Fruit fly (Drosophila melanogaster) Kc167 (cell line): Measurements from ENCODE around the gene caps.

ENCODE experiments used
- Myc ChIP-seq: fragments of >200 bp; optimal IDR thresholded peaks from 2 replicates; lab custom pipeline; 2017; ENCODE audit warnings: missing external identifiers
- Sin3A ChIP-seq: fragments of >200 bp; optimal IDR thresholded peaks from 2 replicates; lab custom pipeline; 2018; ENCODE audit warnings: missing external identifiers
- h ChIP-seq: fragments of >200 bp; optimal IDR thresholded peaks from 3 replicates; lab custom pipeline; 2018; ENCODE audit warnings: missing external identifiers
- insv ChIP-seq: fragments of >200 bp; optimal IDR thresholded peaks from 3 replicates; lab custom pipeline; 2018; ENCODE audit warnings: missing external identifiers
- psq ChIP-seq: fragments of >200 bp; optimal IDR thresholded peaks from 2 replicates; lab custom pipeline; 2017; ENCODE audit warnings: missing external identifiers
- ttk ChIP-seq: sonication (Bioruptor generic); optimal IDR thresholded peaks from 2 replicates; lab custom pipeline; 2017; ENCODE audit warnings: missing external identifiers

caps gene

dm6 chr3L:13262250-13262649 is 33.8 kb downstream of the caps start:
- TF ChIP-seq insv (lab: Kevin White, UChicago): no peak
- TF ChIP-seq ttk (lab: Kevin White, UChicago): no peak
- TF ChIP-seq Sin3A (lab: Kevin White, UChicago): no peak
- TF ChIP-seq psq (lab: Kevin White, UChicago): no peak
- no peak for TF ChIP-seq Myc (lab: Kevin White, UChicago)
- TF ChIP-seq h (lab: Kevin White, UChicago): no peak

DNA sequence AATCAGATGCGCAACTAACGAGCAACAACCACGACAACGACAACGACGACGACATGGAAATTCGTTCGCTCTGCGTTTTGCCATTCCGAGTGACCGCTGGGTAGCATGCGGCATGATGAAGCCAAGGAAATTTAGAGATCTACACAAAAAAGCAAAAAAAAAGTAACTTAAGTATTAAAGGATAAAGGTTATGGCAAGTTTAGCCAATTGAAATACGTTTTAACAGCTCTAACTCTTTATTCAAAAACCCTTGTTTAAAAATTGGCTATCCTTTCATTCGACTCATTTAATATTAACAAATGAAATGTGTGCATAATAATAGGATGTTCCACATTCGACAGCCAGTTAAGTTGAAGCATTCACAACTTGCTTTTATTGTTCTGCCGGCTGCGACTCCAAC is 35.3 kb downstream of the caps start:
- TF ChIP-seq Sin3A (lab: Kevin White, UChicago) (no peak), ttk (lab: Kevin White, UChicago) (no peak), insv (lab: Kevin White, UChicago) (no peak), Myc (lab: Kevin White, UChicago) (no peak), psq (lab: Kevin White, UChicago) (no peak), h (lab: Kevin White, UChicago) (no peak)

DNA sequence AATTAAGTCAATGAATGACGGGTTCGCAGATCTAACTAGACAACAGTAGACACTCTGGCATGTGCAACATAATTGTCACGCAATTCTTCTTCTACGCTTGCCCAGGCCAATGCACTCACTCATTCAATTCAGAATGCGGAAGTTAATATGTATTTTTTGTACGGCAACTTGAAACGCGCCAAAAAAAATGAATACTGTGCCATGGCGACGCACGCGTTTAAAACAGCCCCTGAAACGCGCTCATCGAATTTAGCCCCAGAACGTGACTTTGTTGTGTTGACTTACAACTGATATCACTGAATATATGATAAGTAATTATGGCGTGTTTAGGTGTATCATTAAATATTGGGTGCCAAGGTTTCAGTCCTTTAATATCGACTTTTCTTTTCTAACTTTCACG is 37.6 kb downstream of the caps start:
- no peak for TF ChIP-seq Myc (lab: Kevin White, UChicago)
- TF ChIP-seq ttk (lab: Kevin White, UChicago): no peak
- TF ChIP-seq h (lab: Kevin White, UChicago): no peak
- TF ChIP-seq insv (lab: Kevin White, UChicago): no peak
- TF ChIP-seq psq (lab: Kevin White, UChicago): no peak
- no peak for TF ChIP-seq Sin3A (lab: Kevin White, UChicago)

DNA sequence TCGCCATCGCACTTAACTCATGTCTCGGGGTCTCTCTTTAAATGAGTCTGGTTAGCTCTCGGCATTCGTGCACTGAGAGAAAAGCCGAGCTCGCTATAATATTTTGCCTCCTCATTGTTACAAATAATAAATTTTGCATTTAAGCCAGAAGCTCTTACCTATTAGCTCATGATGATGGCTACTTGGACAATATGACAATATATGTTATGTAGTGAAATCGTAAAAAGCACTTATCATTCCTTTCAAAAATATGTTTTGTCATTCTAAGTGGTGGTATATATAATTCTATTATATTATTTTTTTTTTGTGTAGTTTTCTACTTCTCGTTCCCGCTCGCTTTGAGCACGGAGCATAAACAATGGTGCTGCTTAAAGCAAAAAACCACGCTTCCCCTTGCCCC is 38.8 kb downstream of the caps start:
- TF ChIP-seq Sin3A (lab: Kevin White, UChicago) (no peak), Myc (lab: Kevin White, UChicago) (no peak), ttk (lab: Kevin White, UChicago) (no peak), h (lab: Kevin White, UChicago) (no peak), insv (lab: Kevin White, UChicago) (no peak), psq (lab: Kevin White, UChicago) (no peak)

DNA sequence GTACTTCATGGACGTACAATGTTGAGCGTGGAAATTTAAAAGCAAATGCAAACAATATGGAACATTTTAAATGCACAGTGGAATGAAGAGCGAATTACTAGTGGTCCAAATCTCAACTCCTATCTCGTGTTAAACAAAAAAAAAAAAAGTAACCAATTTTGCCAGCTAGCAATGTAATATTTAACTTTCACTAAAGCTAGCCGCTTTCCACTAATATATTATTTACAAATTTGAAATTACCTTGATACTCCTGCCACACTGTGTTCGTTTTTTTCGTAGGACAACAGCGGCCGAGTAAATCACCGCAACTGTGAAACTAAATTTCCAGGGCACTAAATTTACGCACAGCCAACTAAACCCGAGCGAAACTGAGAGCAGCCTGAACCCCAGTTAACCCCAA is 39.4 kb downstream of the caps start:
- TF ChIP-seq Sin3A (lab: Kevin White, UChicago): no peak
- no peak for TF ChIP-seq ttk (lab: Kevin White, UChicago)

DNA sequence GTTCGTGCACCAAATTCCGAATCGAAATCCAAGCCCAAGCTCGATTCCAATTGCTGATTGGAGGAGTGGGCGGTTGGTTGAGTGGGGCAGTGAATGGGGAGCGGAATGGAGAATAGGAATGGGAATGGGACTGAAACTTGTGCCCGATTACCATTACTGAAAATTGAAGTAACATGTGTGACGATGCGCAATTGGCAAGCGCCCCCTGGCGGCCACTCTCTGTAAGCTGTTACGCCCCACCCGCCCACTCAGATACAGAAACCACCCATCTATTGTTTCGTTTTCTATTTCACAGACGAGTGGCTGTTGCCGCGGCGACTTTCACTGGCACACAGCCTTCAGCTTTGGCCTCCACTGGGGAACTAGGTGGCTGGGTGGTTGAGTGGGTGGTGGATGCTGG is 42.8 kb downstream of the caps start:
- no peak for TF ChIP-seq insv (lab: Kevin White, UChicago)
- no peak for TF ChIP-seq h (lab: Kevin White, UChicago)

dm6 chr3L:13282039-13282438 is 53.5 kb downstream of the caps start:
- no peak for TF ChIP-seq h (lab: Kevin White, UChicago)
- TF ChIP-seq psq (lab: Kevin White, UChicago): no peak
- TF ChIP-seq Sin3A (lab: Kevin White, UChicago): no peak
- TF ChIP-seq insv (lab: Kevin White, UChicago): no peak
- no peak for TF ChIP-seq ttk (lab: Kevin White, UChicago)
- no peak for TF ChIP-seq Myc (lab: Kevin White, UChicago)

- TF ChIP-seq ttk (lab: Kevin White, UChicago) (no peak), insv (lab: Kevin White, UChicago) (no peak), Myc (lab: Kevin White, UChicago) (no peak), psq (lab: Kevin White, UChicago) (no peak), Sin3A (lab: Kevin White, UChicago) (no peak), h (lab: Kevin White, UChicago) (no peak)
These were observed 55.8 kb downstream of the caps start for dm6 chr3L:13284308-13284707.

DNA sequence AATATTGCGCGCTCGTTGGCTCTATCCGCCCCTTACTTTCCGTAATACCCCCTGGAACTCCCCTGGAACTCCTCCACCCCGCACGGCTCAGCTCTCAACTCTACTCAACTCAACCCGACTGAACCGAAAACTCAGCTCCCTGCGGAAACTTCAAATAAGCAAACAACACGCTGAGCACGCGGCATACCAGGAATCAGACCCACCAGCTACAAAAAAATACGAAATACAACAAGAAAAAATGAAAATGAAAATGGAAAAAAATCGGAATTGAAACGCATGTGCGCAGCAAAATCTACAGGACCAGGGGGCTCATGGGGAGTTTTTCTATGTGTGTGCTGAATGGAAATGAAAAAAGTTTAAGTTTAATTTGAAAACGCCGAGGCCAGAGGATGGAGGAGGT is 58.1 kb downstream of the caps start:
- TF ChIP-seq Sin3A (lab: Kevin White, UChicago) (no peak), insv (lab: Kevin White, UChicago) (no peak), Myc (lab: Kevin White, UChicago) (no peak), ttk (lab: Kevin White, UChicago) (no peak), h (lab: Kevin White, UChicago) (no peak), psq (lab: Kevin White, UChicago) (no peak)

DNA sequence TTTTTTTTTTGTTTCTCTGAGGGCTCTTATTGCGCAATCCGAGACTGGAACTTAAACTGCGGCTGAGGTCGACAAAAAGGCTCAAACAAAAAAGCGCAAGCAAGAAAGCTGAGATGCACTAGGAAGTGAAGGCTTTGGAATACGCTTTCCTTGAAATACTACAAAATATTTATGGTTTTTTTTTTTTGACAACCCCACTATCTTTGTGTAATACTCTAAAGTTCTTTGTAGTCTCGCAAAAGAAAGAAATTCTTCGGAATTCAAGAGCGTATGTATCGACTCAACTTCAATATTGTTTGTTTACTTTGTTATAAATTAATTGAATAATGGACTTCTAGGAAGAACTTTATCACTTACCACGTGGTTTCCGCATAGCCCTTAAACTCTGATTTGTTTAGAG is 59.7 kb downstream of the caps start:
- TF ChIP-seq h (lab: Kevin White, UChicago) (no peak), Sin3A (lab: Kevin White, UChicago) (no peak), ttk (lab: Kevin White, UChicago) (no peak), insv (lab: Kevin White, UChicago) (no peak), psq (lab: Kevin White, UChicago) (no peak), Myc (lab: Kevin White, UChicago) (no peak)

DNA sequence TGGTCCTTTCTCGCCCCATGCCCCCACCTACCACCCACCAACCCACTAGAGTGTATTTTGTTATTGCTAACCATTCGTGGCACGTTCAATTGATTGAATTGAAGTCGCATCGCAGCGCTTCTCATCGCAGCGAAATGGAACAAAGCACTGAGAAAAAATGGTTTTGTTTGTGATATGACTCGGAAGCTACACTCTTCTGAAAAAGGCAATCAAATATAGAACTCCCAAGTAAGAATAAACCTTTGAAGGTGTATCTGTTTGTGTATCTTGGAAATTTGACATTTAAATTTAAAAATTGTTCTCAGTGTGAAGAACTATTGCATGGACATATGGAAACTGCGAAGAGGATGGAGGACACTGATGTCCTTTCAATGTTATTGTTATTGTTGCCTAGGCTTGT is 67.2 kb downstream of the caps start:
- TF ChIP-seq psq (lab: Kevin White, UChicago) (no peak), Sin3A (lab: Kevin White, UChicago) (no peak), insv (lab: Kevin White, UChicago) (no peak), Myc (lab: Kevin White, UChicago) (no peak), h (lab: Kevin White, UChicago) (no peak), ttk (lab: Kevin White, UChicago) (no peak)

DNA sequence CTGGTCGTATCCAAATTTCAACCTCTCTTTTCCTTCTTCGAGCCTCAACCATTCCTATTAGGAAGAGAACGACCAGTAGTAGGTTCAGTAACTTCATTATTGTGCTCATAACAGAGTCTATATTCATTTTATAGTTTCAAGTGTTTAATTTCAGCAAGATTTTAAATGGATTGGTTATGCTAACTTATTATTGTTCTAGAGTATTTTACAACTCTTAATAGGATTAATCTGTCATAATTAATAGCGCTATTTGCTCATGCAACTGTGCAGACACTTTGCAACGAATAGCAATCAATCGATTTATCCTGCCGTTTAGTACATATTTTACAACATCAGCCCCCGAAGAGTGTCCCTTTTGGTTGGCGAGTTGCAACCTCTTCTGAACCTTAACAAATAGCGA is 68.3 kb downstream of the caps start, which contains the start of gene Sfp70A4:
Gene Sfp70A4, minus strand, starts transcription at position 101 of the 400 bp plus-strand sequence.
- TF ChIP-seq ttk (lab: Kevin White, UChicago): no peak
- no peak for TF ChIP-seq Sin3A (lab: Kevin White, UChicago)
- no peak for TF ChIP-seq psq (lab: Kevin White, UChicago)
- no peak for TF ChIP-seq Myc (lab: Kevin White, UChicago)
- TF ChIP-seq h (lab: Kevin White, UChicago): no peak
- no peak for TF ChIP-seq insv (lab: Kevin White, UChicago)
